Worm (Caenorhabditis elegans): ENCODE results near the gene C15H11.10.
A peak's percentile ranks its signal among the peaks of the same experiment; 100 is the strongest.

Gene C15H11.10

DNA sequence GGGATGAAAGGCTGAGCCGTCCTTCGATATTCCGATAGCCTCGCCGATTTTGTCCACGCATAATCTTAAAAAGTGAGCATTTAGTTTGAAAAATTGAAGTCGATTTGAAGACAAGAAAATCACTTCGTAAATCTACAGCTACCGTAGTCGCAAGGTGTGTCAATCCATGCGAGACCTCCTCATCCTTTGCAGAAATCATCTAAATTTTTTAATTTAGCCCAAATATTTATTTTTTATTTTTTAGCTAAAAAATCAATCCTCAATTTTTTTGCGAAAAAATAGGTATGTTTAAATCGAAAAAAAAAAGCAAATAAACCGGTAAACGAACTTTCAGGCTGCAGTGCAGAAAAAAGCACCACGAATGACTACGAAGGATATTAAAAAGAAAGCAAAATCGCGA lies 25.8 kb downstream of the C15H11.10 start, which contains the start of the genes nxf-2 and set-31:
nxf-2 (minus strand) TSS at position 101 of the 400 bp plus-strand sequence.
set-31 (plus strand) TSS at position 169 of the 400 bp plus-strand sequence.
- no peak for TF ChIP-seq ztf-23 (GFP tag; IDR thresholded peaks at IDR 0.05)

DNA sequence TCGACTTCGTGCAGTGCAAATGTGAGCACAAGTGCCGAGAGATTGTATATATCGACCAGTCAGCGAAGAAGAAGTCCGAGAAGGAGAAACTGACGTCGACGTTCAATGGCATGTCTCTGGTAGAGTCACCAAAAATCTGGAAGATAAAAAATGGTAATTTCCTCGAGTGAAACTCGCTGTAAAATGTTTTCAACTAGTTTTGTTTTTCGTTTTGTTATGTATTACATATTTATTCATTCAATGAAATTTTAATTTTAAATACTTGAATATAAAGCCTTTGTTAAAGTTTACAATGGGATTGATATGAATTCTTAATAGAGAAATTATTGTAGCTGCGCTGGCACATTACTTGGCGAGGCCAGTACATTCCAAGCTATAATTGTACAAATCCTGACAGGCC lies 27.9 kb downstream of the C15H11.10 start:
- no peak for TF ChIP-seq flt-1 (GFP tag; IDR thresholded peaks at IDR 0.05)
- TF ChIP-seq ztf-23 (GFP tag; IDR thresholded peaks at IDR 0.05) = no peak
- TF ChIP-seq ref-1 (GFP tag; conservative IDR thresholded peaks at IDR 0.05) = no peak
- TF ChIP-seq ztf-29 (GFP tag; IDR thresholded peaks at IDR 0.05) = no peak
- TF ChIP-seq cog-1 (tag; optimal IDR thresholded peaks at IDR 0.05) = no peak

DNA sequence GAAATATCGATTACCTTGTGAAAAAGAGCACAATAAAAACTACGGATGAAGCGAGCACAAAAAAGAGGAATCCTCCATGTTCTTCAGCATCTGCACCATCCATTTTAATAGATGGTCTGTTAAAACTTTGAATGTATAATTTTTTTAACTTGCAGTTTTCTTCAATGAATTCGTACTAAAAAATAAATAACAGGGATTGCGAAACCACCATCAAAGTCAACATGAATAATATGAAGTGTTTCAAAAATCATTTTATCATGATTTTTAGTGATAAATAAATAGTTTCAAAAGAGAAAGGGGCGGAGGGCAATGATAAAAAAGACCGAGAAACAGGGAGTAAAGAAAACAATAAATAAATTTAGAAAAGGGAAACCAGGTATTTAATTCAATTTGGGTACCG lies 29.4 kb downstream of the C15H11.10 start, which contains the start of gene dhs-22:
dhs-22 (minus strand) TSS at position 116 of the 400 bp plus-strand sequence.
- TF ChIP-seq tab-1 (GFP tag; IDR thresholded peaks at IDR 0.05) (no peak), T22C8.4 (GFP tag; IDR thresholded peaks at IDR 0.05) (no peak), ztf-23 (GFP tag; IDR thresholded peaks at IDR 0.05) (no peak), klf-2 (GFP tag; conservative IDR thresholded peaks at IDR 0.05) (no peak), med-1 (GFP tag; optimal IDR thresholded peaks at IDR 0.05; ENCODE audit: insufficient read depth) (no peak), ztf-29 (GFP tag; IDR thresholded peaks at IDR 0.05) (no peak), flt-1 (GFP tag; IDR thresholded peaks at IDR 0.05) (no peak), ref-1 (GFP tag; conservative IDR thresholded peaks at IDR 0.05) (no peak), cog-1 (tag; optimal IDR thresholded peaks at IDR 0.05) (no peak)

DNA sequence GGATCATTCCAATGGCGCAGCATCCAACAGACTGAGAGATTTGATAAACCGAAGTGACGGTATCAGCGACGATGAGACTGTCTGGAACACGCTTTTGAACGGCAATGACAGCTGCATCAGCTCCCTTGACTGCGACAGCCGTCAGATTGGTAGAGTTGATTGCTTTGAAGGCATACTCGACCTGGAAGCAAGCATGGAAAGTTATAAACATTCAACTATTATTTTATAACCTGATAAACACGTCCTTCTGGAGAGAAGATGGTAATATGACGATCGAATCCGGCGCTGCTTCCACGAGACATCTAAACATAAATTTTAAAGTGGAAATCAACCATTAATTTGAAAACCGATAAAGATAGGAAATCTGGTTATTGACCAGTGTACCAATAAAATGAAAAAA lies 30.4 kb downstream of the C15H11.10 start, which contains the start of gene pas-1:
pas-1 (minus strand) TSS at position 302 of the 400 bp plus-strand sequence.
- no peak for TF ChIP-seq T22C8.4 (GFP tag; IDR thresholded peaks at IDR 0.05)

DNA sequence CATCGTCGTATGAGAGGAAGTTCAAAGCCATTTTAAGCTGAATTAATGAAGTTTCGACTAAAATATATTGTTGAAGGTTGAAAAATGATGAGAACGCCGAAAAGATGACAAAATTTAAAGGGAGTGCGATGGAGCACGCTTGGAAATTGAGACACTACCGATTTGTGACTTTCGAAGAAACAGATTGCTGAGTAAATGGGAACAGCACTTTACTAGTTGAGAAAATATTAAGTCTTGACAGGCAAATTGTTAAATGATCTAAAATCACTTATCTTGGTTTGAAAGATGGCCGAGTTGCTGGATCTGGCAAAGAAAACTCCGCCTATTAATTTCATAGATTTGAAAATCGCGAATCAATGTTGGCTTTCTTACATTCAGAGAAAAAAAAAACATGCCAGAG lies 31.3 kb downstream of the C15H11.10 start, which contains the start of gene rpoa-12:
rpoa-12 (minus strand) TSS at position 37 of the 400 bp plus-strand sequence.
- TF ChIP-seq klf-2 (GFP tag; conservative IDR thresholded peaks at IDR 0.05) = no peak
- TF ChIP-seq ztf-29 (GFP tag; IDR thresholded peaks at IDR 0.05) = no peak
- TF ChIP-seq ref-1 (GFP tag; conservative IDR thresholded peaks at IDR 0.05) = no peak
- TF ChIP-seq tab-1 (GFP tag; IDR thresholded peaks at IDR 0.05) = no peak
- no peak for TF ChIP-seq cog-1 (tag; optimal IDR thresholded peaks at IDR 0.05)
- no peak for TF ChIP-seq T22C8.4 (GFP tag; IDR thresholded peaks at IDR 0.05)
- no peak for TF ChIP-seq med-1 (GFP tag; optimal IDR thresholded peaks at IDR 0.05; ENCODE audit: insufficient read depth)
- no peak for TF ChIP-seq ztf-23 (GFP tag; IDR thresholded peaks at IDR 0.05)
- TF ChIP-seq flt-1 (GFP tag; IDR thresholded peaks at IDR 0.05) = no peak

DNA sequence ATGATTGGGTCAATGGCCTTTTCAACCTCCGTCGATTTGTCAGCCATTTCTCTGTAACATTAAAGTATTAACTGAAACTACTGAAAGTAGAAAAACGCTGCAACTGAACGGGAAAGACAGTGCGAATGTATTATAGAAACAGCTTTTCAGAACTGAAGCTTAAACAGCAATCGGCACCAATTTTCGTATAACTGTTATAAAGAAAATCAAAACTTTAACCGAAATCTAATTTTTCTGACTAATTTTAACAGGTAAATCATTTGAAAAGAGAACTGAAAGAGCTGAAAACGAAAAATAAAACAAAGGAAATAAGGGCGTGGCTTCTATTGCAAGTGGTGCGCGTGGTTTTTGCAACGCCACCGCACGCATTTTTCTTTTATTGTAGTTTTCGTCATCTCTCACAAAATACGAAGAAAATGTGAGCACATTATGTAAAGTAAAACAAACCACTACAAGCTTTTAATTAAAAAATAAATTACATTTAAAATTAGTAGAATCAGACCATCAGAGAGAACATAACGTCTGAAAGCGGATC lies 33.1 kb downstream of the C15H11.10 start, which contains the start of gene rrsr-1:
rrsr-1 (minus strand) TSS at position 51 of the 535 bp plus-strand sequence.
- TF ChIP-seq ztf-23 (GFP tag; IDR thresholded peaks at IDR 0.05) (peak; percentile 68; the same call in 1 of the 2 replicates), med-1 (GFP tag; optimal IDR thresholded peaks at IDR 0.05; ENCODE audit: insufficient read depth) (peak; percentile 65), ref-1 (GFP tag; conservative IDR thresholded peaks at IDR 0.05) (no peak), flt-1 (GFP tag; IDR thresholded peaks at IDR 0.05) (0 out of 2 replicates have a peak, but pooled peaks have one; percentile 41), ztf-29 (GFP tag; IDR thresholded peaks at IDR 0.05) (no peak), tab-1 (GFP tag; IDR thresholded peaks at IDR 0.05) (peak; percentile 54; the same call in 1 of the 2 replicates), klf-2 (GFP tag; conservative IDR thresholded peaks at IDR 0.05) (no peak)

- no peak for TF ChIP-seq klf-2 (GFP tag; conservative IDR thresholded peaks at IDR 0.05)
- no peak for TF ChIP-seq ztf-23 (GFP tag; IDR thresholded peaks at IDR 0.05)
- no peak for TF ChIP-seq ztf-29 (GFP tag; IDR thresholded peaks at IDR 0.05)
- TF ChIP-seq ref-1 (GFP tag; conservative IDR thresholded peaks at IDR 0.05) = no peak
- TF ChIP-seq med-1 (GFP tag; optimal IDR thresholded peaks at IDR 0.05; ENCODE audit: insufficient read depth) = no peak
- no peak for TF ChIP-seq flt-1 (GFP tag; IDR thresholded peaks at IDR 0.05)
- TF ChIP-seq cog-1 (tag; optimal IDR thresholded peaks at IDR 0.05) = no peak
- no peak for TF ChIP-seq tab-1 (GFP tag; IDR thresholded peaks at IDR 0.05)
- no peak for TF ChIP-seq T22C8.4 (GFP tag; IDR thresholded peaks at IDR 0.05)
These were observed 34.1 kb downstream of the C15H11.10 start for ce11 chrV:14426013-14426412.

DNA sequence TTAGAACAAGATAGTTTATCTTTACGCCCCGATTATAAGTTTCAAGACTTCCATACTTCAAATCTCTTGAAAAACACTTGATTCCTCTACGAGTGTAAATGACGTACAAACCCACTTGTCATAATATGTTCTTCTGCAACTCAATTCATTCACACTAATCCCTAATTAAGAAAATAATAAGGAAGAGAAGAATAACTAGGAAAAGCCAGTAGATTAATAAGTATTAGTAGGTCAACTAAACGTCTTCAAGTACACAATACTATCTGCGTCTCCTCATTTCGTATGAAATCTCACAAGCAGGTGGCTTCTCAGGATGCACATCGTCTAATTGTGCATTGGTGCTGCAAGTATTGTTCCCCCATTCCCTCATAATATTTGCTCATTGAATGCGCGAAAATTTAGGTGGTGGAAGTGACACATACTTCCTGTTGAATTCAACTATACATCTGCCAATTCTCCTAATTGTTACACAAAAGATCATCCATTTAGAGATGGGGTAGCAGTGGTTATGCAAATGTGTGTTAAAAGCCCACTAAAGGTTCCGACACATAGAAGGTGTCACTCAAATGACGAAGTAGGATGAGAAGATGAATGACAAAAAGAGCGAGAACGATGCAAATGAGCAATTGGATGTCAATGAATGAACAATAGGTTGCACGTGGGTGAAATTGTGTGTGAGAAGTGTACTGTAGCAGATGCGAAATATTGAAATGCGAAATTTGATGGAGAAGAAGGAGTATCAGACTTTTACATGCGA lies 35.3 kb downstream of the C15H11.10 start:
- TF ChIP-seq klf-2 (GFP tag; conservative IDR thresholded peaks at IDR 0.05) (no peak), med-1 (GFP tag; optimal IDR thresholded peaks at IDR 0.05; ENCODE audit: insufficient read depth) (no peak), ztf-29 (GFP tag; IDR thresholded peaks at IDR 0.05) (no peak)

DNA sequence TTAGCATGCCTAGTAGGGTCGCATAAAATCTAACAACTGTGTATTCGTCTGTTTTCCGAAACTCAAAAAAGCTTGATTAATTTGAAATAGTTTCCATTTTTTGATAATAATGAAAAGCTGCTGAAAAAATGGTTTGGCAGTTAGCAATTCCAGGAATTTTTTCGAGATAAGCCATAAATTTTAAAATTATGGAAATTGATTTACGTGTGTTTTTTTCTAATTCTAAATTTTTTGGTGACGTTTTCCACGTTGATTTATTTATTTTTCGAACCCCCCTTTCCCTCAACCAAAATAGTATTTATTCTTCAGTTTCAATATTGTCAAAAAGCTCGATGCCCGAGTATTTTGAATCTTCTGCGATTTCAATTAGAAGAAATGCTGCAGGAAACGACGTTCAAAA lies 36.9 kb downstream of the C15H11.10 start, which contains the start of gene F23B12.1:
F23B12.1 (plus strand) TSS at position 301 of the 400 bp plus-strand sequence.
- TF ChIP-seq ref-1 (GFP tag; conservative IDR thresholded peaks at IDR 0.05) (no peak), klf-2 (GFP tag; conservative IDR thresholded peaks at IDR 0.05) (no peak)

ce11 chrV:14432259-14432658 lies 40.3 kb downstream of the C15H11.10 start, which contains the start of gene egl-1:
Gene egl-1 (minus strand): TSS chrV:14432359.
- TF ChIP-seq flt-1 (GFP tag; IDR thresholded peaks at IDR 0.05) = no peak
- no peak for TF ChIP-seq klf-2 (GFP tag; conservative IDR thresholded peaks at IDR 0.05)
- no peak for TF ChIP-seq ztf-23 (GFP tag; IDR thresholded peaks at IDR 0.05)
- TF ChIP-seq tab-1 (GFP tag; IDR thresholded peaks at IDR 0.05) = no peak
- no peak for TF ChIP-seq ref-1 (GFP tag; conservative IDR thresholded peaks at IDR 0.05)
- TF ChIP-seq ztf-29 (GFP tag; IDR thresholded peaks at IDR 0.05) = no peak
- no peak for TF ChIP-seq med-1 (GFP tag; optimal IDR thresholded peaks at IDR 0.05; ENCODE audit: insufficient read depth)
- TF ChIP-seq cog-1 (tag; optimal IDR thresholded peaks at IDR 0.05) = no peak
- TF ChIP-seq T22C8.4 (GFP tag; IDR thresholded peaks at IDR 0.05) = no peak

Measured in whole organism, midembryonic.